Worm (Caenorhabditis elegans): ENCODE measurements around the gene C49C3.8.

The C49C3.8 gene

ce11 chrIV:17335031-17335430, at the start of gene C49C3.8:
Gene C49C3.8, plus strand, starts transcription at chrIV:17335203.
- TF ChIP-seq mep-1 (tag; optimal IDR thresholded peaks at IDR 0.05) (peak; percentile 29), lsy-2 (tag; optimal IDR thresholded peaks at IDR 0.05) (peak in 1 of 2 experiments; percentile 26), lin-14 (GFP tag; optimal IDR thresholded peaks at IDR 0.05) (peak; percentile 60), blmp-1 (tag; optimal IDR thresholded peaks at IDR 0.05) (peak; percentile 38), sptf-1 (tag; optimal IDR thresholded peaks at IDR 0.05) (no peak), efl-1 (optimal IDR thresholded peaks at IDR 0.05) (no peak), efl-1 (GFP tag; optimal IDR thresholded peaks at IDR 0.05 in 1 of 2) (peak in 1 of 2 experiments; percentile 12), fkh-4 (tag; optimal IDR thresholded peaks at IDR 0.05; ENCODE audit: borderline replicate concordance) (no peak), dpl-1 (GFP tag; optimal IDR thresholded peaks at IDR 0.05) (peak in 1 of 3 experiments; percentile 19)

ce11 chrIV:17285263-17285662, 49.7 kb upstream of the C49C3.8 start:
- TF ChIP-seq unc-130 (tag; optimal IDR thresholded peaks at IDR 0.05) (no peak), elt-3 (tag; optimal IDR thresholded peaks at IDR 0.05) (no peak), nhr-28 (tag; optimal IDR thresholded peaks at IDR 0.05) (no peak), nhr-84 (tag; optimal IDR thresholded peaks at IDR 0.05) (no peak), nhr-90 (tag; optimal IDR thresholded peaks at IDR 0.05; ENCODE audit: poor library complexity) (no peak), unc-98 (GFP tag; IDR thresholded peaks at IDR 0.05) (no peak), dsc-1 (tag; optimal IDR thresholded peaks at IDR 0.05) (peak; percentile 9), hlh-4 (tag; optimal IDR thresholded peaks at IDR 0.05) (no peak), lin-13 (GFP tag; optimal IDR thresholded peaks at IDR 0.05) (no peak), hlh-17 (GFP tag; optimal IDR thresholded peaks at IDR 0.05; ENCODE audit: borderline replicate concordance) (no peak), ceh-8 (GFP tag; optimal IDR thresholded peaks at IDR 0.05) (no peak), aly-2 (tag; optimal IDR thresholded peaks at IDR 0.05) (no peak), lsy-2 (tag; optimal IDR thresholded peaks at IDR 0.05) (peak in 1 of 2 experiments; percentile 59), nhr-71 (tag; optimal IDR thresholded peaks at IDR 0.05) (peak; percentile 67), sup-37 (GFP tag; optimal IDR thresholded peaks at IDR 0.05) (no peak), ceh-82 (tag; optimal IDR thresholded peaks at IDR 0.05) (peak in 2 of 3 experiments; percentile 5 to 37), lin-39 (tag; optimal IDR thresholded peaks at IDR 0.05) (no peak), ama-1 (optimal IDR thresholded peaks at IDR 0.05) (no peak), snpc-4 (tag; optimal IDR thresholded peaks at IDR 0.05) (no peak), C34B4.2 (tag; optimal IDR thresholded peaks at IDR 0.05) (no peak), unc-62 (GFP tag; optimal IDR thresholded peaks at IDR 0.05) (no peak), zag-1 (tag; optimal IDR thresholded peaks at IDR 0.05) (no peak), nhr-76 (tag; optimal IDR thresholded peaks at IDR 0.05) (no peak), pqm-1 (tag; optimal IDR thresholded peaks at IDR 0.05) (no peak), ces-1 (GFP tag; optimal IDR thresholded peaks at IDR 0.05) (no peak), efl-1 (optimal IDR thresholded peaks at IDR 0.05) (peak in 1 of 2 experiments; percentile 1), efl-1 (GFP tag; optimal IDR thresholded peaks at IDR 0.05 in 1 of 2) (no peak), nhr-47 (tag; optimal IDR thresholded peaks at IDR 0.05) (peak; percentile 42), ceh-90 (tag; optimal IDR thresholded peaks at IDR 0.05) (no peak), nhr-20 (tag; optimal IDR thresholded peaks at IDR 0.05) (no peak), xbp-1 (tag; optimal IDR thresholded peaks at IDR 0.05) (peak; percentile 53), tlp-1 (tag; optimal IDR thresholded peaks at IDR 0.05) (no peak), tbx-2 (tag; optimal IDR thresholded peaks at IDR 0.05) (peak; percentile 29), swsn-7 (tag; optimal IDR thresholded peaks at IDR 0.05) (no peak), unc-86 (tag; optimal IDR thresholded peaks at IDR 0.05) (peak; percentile 41), pax-3 (tag; optimal IDR thresholded peaks at IDR 0.05) (no peak), unc-30 (tag; optimal IDR thresholded peaks at IDR 0.05) (no peak), C04F5.9 (tag; optimal IDR thresholded peaks at IDR 0.05) (no peak), zip-4 (GFP tag; optimal IDR thresholded peaks at IDR 0.05) (no peak), isw-1 (GFP tag; IDR thresholded peaks at IDR 0.05) (no peak), nhr-19 (GFP tag; conservative IDR thresholded peaks at IDR 0.05) (no peak), fkh-8 (tag; optimal IDR thresholded peaks at IDR 0.05) (peak; percentile 40), sox-4 (tag; optimal IDR thresholded peaks at IDR 0.05) (no peak), nhr-85 (tag) (no peak), egl-27 (tag; optimal IDR thresholded peaks at IDR 0.05) (no peak), fkh-10 (GFP tag; optimal IDR thresholded peaks at IDR 0.05) (no peak), blmp-1 (tag; optimal IDR thresholded peaks at IDR 0.05) (no peak)
